Worm (Caenorhabditis elegans): ENCODE measurements around the gene T05C1.2.

Gene T05C1.2

DNA sequence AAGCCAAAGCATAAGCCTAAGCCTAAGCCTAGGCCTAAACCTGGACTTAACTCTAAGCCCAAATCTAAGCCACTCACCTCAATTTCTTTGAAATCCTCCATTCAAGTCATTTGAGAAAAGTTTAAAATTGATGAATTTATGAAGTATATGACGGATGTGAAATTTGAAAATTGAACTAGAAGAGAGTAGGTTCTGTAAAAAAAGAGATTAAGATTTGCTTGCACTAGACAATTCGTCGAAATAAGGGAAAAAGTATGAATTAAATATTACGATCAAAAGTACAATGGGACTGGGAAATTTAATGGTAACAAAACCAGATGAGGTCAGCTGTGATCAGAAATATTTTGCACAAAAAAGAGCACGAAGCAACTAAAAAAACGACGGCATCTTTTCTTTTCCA, 28.9 kb downstream of the T05C1.2 start, which contains the start of gene twk-2:
Gene twk-2 (minus strand): TSS at position 101 of the 400 bp plus-strand sequence.
- TF ChIP-seq nhr-67 (tag; optimal IDR thresholded peaks at IDR 0.05) = no peak

DNA sequence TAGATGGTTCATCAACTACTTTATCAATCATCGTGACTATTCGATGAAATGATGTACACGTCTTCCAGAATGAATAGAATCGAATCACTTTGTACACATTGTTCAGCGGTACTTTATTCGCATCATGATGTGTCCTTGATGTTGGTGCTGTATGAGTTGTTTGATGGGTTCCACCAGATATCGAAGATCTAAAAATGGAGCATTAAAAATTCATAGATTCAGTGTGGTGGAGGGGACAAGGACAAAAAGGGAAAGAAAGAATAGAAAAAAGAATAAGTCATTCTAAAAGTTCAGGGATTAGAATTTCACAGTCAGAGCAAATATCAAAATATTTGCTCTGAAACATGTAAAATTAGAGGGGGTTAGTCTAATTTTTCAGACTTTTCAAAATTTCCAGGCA, 37.1 kb downstream of the T05C1.2 start:
- TF ChIP-seq pqm-1 (tag; optimal IDR thresholded peaks at IDR 0.05) (no peak), ztf-11 (tag; optimal IDR thresholded peaks at IDR 0.05) (no peak), nhr-43 (tag; optimal IDR thresholded peaks at IDR 0.05; ENCODE audit: poor library complexity, severe bottlenecking) (no peak), fkh-10 (GFP tag; optimal IDR thresholded peaks at IDR 0.05) (no peak), ceh-28 (tag; optimal IDR thresholded peaks at IDR 0.05) (no peak), lsy-12 (tag; optimal IDR thresholded peaks at IDR 0.05) (no peak), nhr-77 (tag; optimal IDR thresholded peaks at IDR 0.05) (no peak)

DNA sequence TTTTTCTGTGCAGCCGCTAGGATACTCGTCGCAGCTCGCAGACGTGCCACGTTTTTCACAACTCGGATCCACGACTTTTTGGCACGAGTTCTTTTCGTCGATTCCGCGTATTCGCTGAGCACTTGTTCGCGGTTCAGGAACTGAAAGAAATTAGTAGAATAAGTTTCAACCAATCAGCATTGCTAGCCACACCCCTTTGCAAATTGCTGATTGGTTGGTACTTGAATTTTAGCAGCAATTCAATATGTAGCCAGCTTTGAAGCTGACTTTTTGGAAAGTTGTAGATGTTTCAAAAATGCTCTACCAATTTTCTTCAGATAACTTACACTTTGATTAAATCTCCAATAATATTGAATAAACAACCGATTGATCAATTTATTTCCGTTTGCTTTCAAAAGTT, 40.6 kb downstream of the T05C1.2 start:
- no peak for TF ChIP-seq ztf-11 (tag; optimal IDR thresholded peaks at IDR 0.05)
- no peak for TF ChIP-seq ceh-82 (tag; optimal IDR thresholded peaks at IDR 0.05)
- TF ChIP-seq nfya-1 (tag; optimal IDR thresholded peaks at IDR 0.05; ENCODE audit: insufficient read depth) = peak; percentile 93
- TF ChIP-seq nhr-237 (tag; optimal IDR thresholded peaks at IDR 0.05) = no peak
- no peak for TF ChIP-seq mml-1 (tag; optimal IDR thresholded peaks at IDR 0.05)
- TF ChIP-seq unc-39 (tag; optimal IDR thresholded peaks at IDR 0.05) = no peak
- TF ChIP-seq fkh-2 (tag; optimal IDR thresholded peaks at IDR 0.05) = no peak

- TF ChIP-seq pha-4 (tag; optimal IDR thresholded peaks at IDR 0.05) (no peak), eor-1 (tag; optimal IDR thresholded peaks at IDR 0.05) (no peak), unc-62 (GFP tag; optimal IDR thresholded peaks at IDR 0.05) (no peak), nhr-28 (tag; optimal IDR thresholded peaks at IDR 0.05) (no peak), snpc-4 (tag; optimal IDR thresholded peaks at IDR 0.05) (no peak), elt-2 (tag; optimal IDR thresholded peaks at IDR 0.05) (peak; percentile 33)
Observed at ce11 chrII:4438601-4439000, 43.3 kb downstream of the T05C1.2 start, which contains the start of gene nhr-16. Gene nhr-16 (plus strand): TSS chrII:4438805.

ce11 chrII:4435134-4435533, 46.8 kb downstream of the T05C1.2 start, which contains the start of gene nhr-273:
Gene nhr-273 (plus strand): TSS chrII:4435300.
- no peak for TF ChIP-seq hmg-11 (tag; optimal IDR thresholded peaks at IDR 0.05)
- no peak for TF ChIP-seq fkh-2 (tag; optimal IDR thresholded peaks at IDR 0.05)
- no peak for TF ChIP-seq elt-3 (tag; optimal IDR thresholded peaks at IDR 0.05)
- no peak for TF ChIP-seq mdl-1 (tag; optimal IDR thresholded peaks at IDR 0.05)
- TF ChIP-seq skn-1 (tag; optimal IDR thresholded peaks at IDR 0.05) = no peak
- TF ChIP-seq unc-62 (GFP tag; optimal IDR thresholded peaks at IDR 0.05) = no peak
- peak; percentile 61 for TF ChIP-seq nhr-43 (tag; optimal IDR thresholded peaks at IDR 0.05; ENCODE audit: poor library complexity, severe bottlenecking)
- no peak for TF ChIP-seq snpc-4 (tag; optimal IDR thresholded peaks at IDR 0.05)
- TF ChIP-seq lsy-12 (tag; optimal IDR thresholded peaks at IDR 0.05) = no peak
- TF ChIP-seq elt-2 (tag; optimal IDR thresholded peaks at IDR 0.05) = peak; percentile 54

- TF ChIP-seq pha-4 (tag; optimal IDR thresholded peaks at IDR 0.05) (no peak), fos-1 (tag; optimal IDR thresholded peaks at IDR 0.05) (no peak), ZK546.5 (tag; optimal IDR thresholded peaks at IDR 0.05) (no peak), mdl-1 (tag; optimal IDR thresholded peaks at IDR 0.05) (no peak), egl-5 (tag; optimal IDR thresholded peaks at IDR 0.05) (no peak), ama-1 (optimal IDR thresholded peaks at IDR 0.05) (no peak), zag-1 (tag; optimal IDR thresholded peaks at IDR 0.05) (no peak), elt-1 (tag; optimal IDR thresholded peaks at IDR 0.05) (no peak), lsy-12 (tag; optimal IDR thresholded peaks at IDR 0.05) (no peak), hmg-11 (tag; optimal IDR thresholded peaks at IDR 0.05) (no peak), nhr-76 (tag; optimal IDR thresholded peaks at IDR 0.05) (no peak), nfya-1 (tag; optimal IDR thresholded peaks at IDR 0.05; ENCODE audit: insufficient read depth) (no peak), mml-1 (tag; optimal IDR thresholded peaks at IDR 0.05) (no peak), ztf-4 (tag; optimal IDR thresholded peaks at IDR 0.05) (no peak), nhr-12 (tag; optimal IDR thresholded peaks at IDR 0.05) (no peak), daf-12 (tag; optimal IDR thresholded peaks at IDR 0.05) (no peak), nhr-23 (tag; optimal IDR thresholded peaks at IDR 0.05) (no peak), fkh-2 (tag; optimal IDR thresholded peaks at IDR 0.05) (no peak), aly-2 (tag; optimal IDR thresholded peaks at IDR 0.05) (no peak), ceh-28 (tag; optimal IDR thresholded peaks at IDR 0.05) (no peak)
Observed at ce11 chrII:4434278-4434677, 47.6 kb downstream of the T05C1.2 start.

All from whole organism, L3 larva.